Worm (Caenorhabditis elegans): ENCODE results near the gene Y22D7AR.6.

Y22D7AR.6 gene

DNA sequence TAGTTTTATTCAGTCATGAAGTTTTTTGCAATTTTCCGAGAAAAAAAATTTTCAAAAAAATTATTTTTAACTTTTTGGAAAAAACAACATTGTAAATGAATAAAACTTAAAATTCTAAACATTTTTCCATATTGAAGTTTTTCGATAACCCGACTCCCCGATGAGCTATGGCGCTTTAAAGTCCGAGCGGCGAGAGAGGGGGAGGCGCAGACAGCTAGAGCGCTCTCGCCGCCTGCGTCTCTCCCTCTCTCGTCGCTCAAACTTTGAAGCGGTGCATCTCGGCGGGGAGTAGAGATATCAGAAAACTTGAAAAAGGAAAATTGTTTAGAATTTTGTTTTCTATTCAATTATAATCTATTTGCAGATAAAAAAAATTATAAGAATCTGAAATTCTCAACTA is 38.2 kb downstream of the Y22D7AR.6 start:
- no peak for TF ChIP-seq ref-1 (GFP tag; conservative IDR thresholded peaks at IDR 0.05)
- TF ChIP-seq klf-2 (GFP tag; conservative IDR thresholded peaks at IDR 0.05): no peak
- no peak for TF ChIP-seq med-1 (GFP tag; optimal IDR thresholded peaks at IDR 0.05; ENCODE audit: insufficient read depth)
- TF ChIP-seq flt-1 (GFP tag; IDR thresholded peaks at IDR 0.05): no peak
- TF ChIP-seq tab-1 (GFP tag; IDR thresholded peaks at IDR 0.05): no peak

- TF ChIP-seq tab-1 (GFP tag; IDR thresholded peaks at IDR 0.05): no peak
- TF ChIP-seq ztf-29 (GFP tag; IDR thresholded peaks at IDR 0.05): no peak
- TF ChIP-seq ztf-23 (GFP tag; IDR thresholded peaks at IDR 0.05): no peak
- no peak for TF ChIP-seq klf-2 (GFP tag; conservative IDR thresholded peaks at IDR 0.05)
- no peak for TF ChIP-seq med-1 (GFP tag; optimal IDR thresholded peaks at IDR 0.05; ENCODE audit: insufficient read depth)
- no peak for TF ChIP-seq ref-1 (GFP tag; conservative IDR thresholded peaks at IDR 0.05)
- TF ChIP-seq flt-1 (GFP tag; IDR thresholded peaks at IDR 0.05): no peak
- TF ChIP-seq T22C8.4 (GFP tag; IDR thresholded peaks at IDR 0.05): no peak
- no peak for TF ChIP-seq cog-1 (tag; optimal IDR thresholded peaks at IDR 0.05)
Observed at ce11 chrIII:1634270-1634669, 42.3 kb downstream of the Y22D7AR.6 start, which contains the start of gene Y22D7AL.11. Gene Y22D7AL.11 (minus strand): TSS chrIII:1634370.

DNA sequence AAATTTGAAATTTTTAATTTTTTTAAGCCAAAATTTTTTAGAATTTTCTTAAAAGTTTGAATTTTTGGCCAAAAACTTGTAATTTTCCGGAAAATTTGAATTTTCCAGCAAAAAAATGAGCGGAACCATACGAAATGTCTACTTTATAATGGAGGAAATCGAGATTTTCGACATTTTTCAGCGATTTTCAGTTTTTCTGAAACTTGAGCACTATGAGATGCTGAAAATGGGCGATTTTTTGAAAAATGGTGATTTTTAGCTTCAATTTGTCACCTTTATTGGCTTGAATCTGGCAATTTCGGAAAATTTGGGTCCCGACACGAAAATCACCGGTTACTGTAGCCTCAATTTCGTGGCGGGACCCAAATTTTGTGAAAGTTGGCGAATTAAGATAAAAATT is 50.0 kb downstream of the Y22D7AR.6 start, which contains the start of gene Y22D7AL.4:
Gene Y22D7AL.4 (plus strand): TSS at position 109 of the 400 bp plus-strand sequence.
- no peak for TF ChIP-seq cog-1 (tag; optimal IDR thresholded peaks at IDR 0.05)
- no peak for TF ChIP-seq flt-1 (GFP tag; IDR thresholded peaks at IDR 0.05)
- no peak for TF ChIP-seq ztf-29 (GFP tag; IDR thresholded peaks at IDR 0.05)
- no peak for TF ChIP-seq klf-2 (GFP tag; conservative IDR thresholded peaks at IDR 0.05)
- no peak for TF ChIP-seq ztf-23 (GFP tag; IDR thresholded peaks at IDR 0.05)
- TF ChIP-seq tab-1 (GFP tag; IDR thresholded peaks at IDR 0.05): no peak
- no peak for TF ChIP-seq T22C8.4 (GFP tag; IDR thresholded peaks at IDR 0.05)
- no peak for TF ChIP-seq ref-1 (GFP tag; conservative IDR thresholded peaks at IDR 0.05)
- TF ChIP-seq med-1 (GFP tag; optimal IDR thresholded peaks at IDR 0.05; ENCODE audit: insufficient read depth): no peak

ce11 chrIII:1625660-1626275 is 50.8 kb downstream of the Y22D7AR.6 start:
- TF ChIP-seq ref-1 (GFP tag; conservative IDR thresholded peaks at IDR 0.05): no peak
- no peak for TF ChIP-seq tab-1 (GFP tag; IDR thresholded peaks at IDR 0.05)
- TF ChIP-seq flt-1 (GFP tag; IDR thresholded peaks at IDR 0.05): no peak
- no peak for TF ChIP-seq med-1 (GFP tag; optimal IDR thresholded peaks at IDR 0.05; ENCODE audit: insufficient read depth)
- TF ChIP-seq T22C8.4 (GFP tag; IDR thresholded peaks at IDR 0.05): no peak
